Worm (Caenorhabditis elegans) whole organism, midembryonic: ENCODE results near the gene F48G7.9.

Experiments
- T22C8.4 ChIP-seq: fragments of 200-800 bp; sonication (Bioruptor generic); IDR thresholded peaks from 2 replicates; pipeline ENCODE4 v1.3.6; 2022; ENCODE audit warnings: missing genetic modification characterization, missing compliant biosample characterization
- flt-1 ChIP-seq: fragments of 200-800 bp; sonication (Bioruptor generic); IDR thresholded peaks from 2 replicates; pipeline ENCODE4 v1.3.6; 2022; ENCODE audit warnings: missing genetic modification characterization, missing compliant biosample characterization
- klf-2 ChIP-seq: fragments of 200-800 bp; sonication (Bioruptor generic); conservative IDR thresholded peaks from 2 replicates; pipeline ENCODE4 v1.3.6; 2022; ENCODE audit warnings: missing genetic modification reagents, missing genetic modification characterization, missing compliant biosample characterization
- ref-1 ChIP-seq: fragments of 200-800 bp; sonication (Bioruptor generic); conservative IDR thresholded peaks from 2 replicates; pipeline ENCODE4 v1.3.6; 2022; ENCODE audit warnings: missing genetic modification reagents, missing genetic modification characterization, missing compliant biosample characterization
- tab-1 ChIP-seq: fragments of 200-800 bp; sonication (Bioruptor generic); IDR thresholded peaks from 2 replicates; pipeline ENCODE4 v1.3.6; 2022; ENCODE audit warnings: missing genetic modification characterization, missing compliant biosample characterization
- ztf-29 ChIP-seq: fragments of 200-800 bp; sonication (Bioruptor generic); IDR thresholded peaks from 2 replicates; pipeline ENCODE4 v1.3.6; 2022; ENCODE audit warnings: missing genetic modification reagents, missing genetic modification characterization, missing compliant biosample characterization

ce11 chrV:664337-664847 is 36.0 kb upstream of the F48G7.9 start, which contains the start of the genes F31F4.11 and srh-266:
- no peak for TF ChIP-seq ref-1 (GFP tag; lab: Robert Waterston, UW)
- no peak for TF ChIP-seq T22C8.4
- TF ChIP-seq flt-1: no peak
- TF ChIP-seq tab-1 (GFP tag; lab: Robert Waterston, UW): no peak
- TF ChIP-seq klf-2 (GFP tag; lab: Robert Waterston, UW): no peak
- no peak for TF ChIP-seq ztf-29 (GFP tag; lab: Robert Waterston, UW)
